Fruit fly (Drosophila melanogaster) whole organism, wandering third instar larva: ENCODE results near the gene yellow-f2.

ENCODE experiments used
- Abd-B ChIP-seq: fragments of >200 bp; optimal IDR thresholded peaks from 2 replicates; lab custom pipeline; 2017; ENCODE audit warnings: missing biosample characterization, missing genetic modification characterization
- CG32264 ChIP-seq: fragments of 200-800 bp; sonication (Bioruptor generic); optimal IDR thresholded peaks from 2 replicates; lab custom pipeline; 2016; ENCODE audit warnings: missing biosample characterization, missing genetic modification characterization
- CG9705 ChIP-seq: fragments of 200-800 bp; sonication (Bioruptor generic); optimal IDR thresholded peaks from 2 replicates; lab custom pipeline; 2018; ENCODE audit warnings: missing biosample characterization, mild to moderate bottlenecking, missing genetic modification characterization
- CrebA ChIP-seq: fragments of 200-800 bp; sonication (Bioruptor generic); optimal IDR thresholded peaks from 2 replicates; lab custom pipeline; 2016; ENCODE audit warnings: missing biosample characterization, mild to moderate bottlenecking, missing genetic modification characterization, borderline replicate concordance
- Dfd ChIP-seq: fragments of >200 bp; optimal IDR thresholded peaks from 2 replicates; lab custom pipeline; 2017; ENCODE audit warnings: missing biosample characterization, missing genetic modification characterization
- Dif ChIP-seq: fragments of 200-275, 200-300 bp; sonication (Bioruptor generic); optimal IDR thresholded peaks from 2 replicates; lab custom pipeline; 2018; ENCODE audit warnings: missing biosample characterization, missing genetic modification characterization; ENCODE audit not compliant: partially characterized antibody
- GATAd ChIP-seq: sonication (Bioruptor generic); optimal IDR thresholded peaks from 2 replicates; lab custom pipeline; 2016; ENCODE audit warnings: missing biosample characterization, missing genetic modification characterization
- HLH106 ChIP-seq: fragments of 200-800 bp; optimal IDR thresholded peaks from 3 replicates; lab custom pipeline; 2019; ENCODE audit warnings: missing biosample characterization, mild to moderate bottlenecking, missing genetic modification characterization, moderate library complexity
- Hnf4 ChIP-seq: fragments of 200-800 bp; sonication (Bioruptor generic); optimal IDR thresholded peaks from 2 replicates; lab custom pipeline; 2016; ENCODE audit warnings: missing biosample characterization, mild to moderate bottlenecking, missing genetic modification characterization
- Hr78 ChIP-seq: fragments of >200 bp; optimal IDR thresholded peaks from 2 replicates; lab custom pipeline; 2017; ENCODE audit warnings: missing biosample characterization, missing genetic modification characterization
- Hr83 ChIP-seq: fragments of 200-300 bp; sonication (Bioruptor generic); optimal IDR thresholded peaks from 2 replicates; lab custom pipeline; 2016; ENCODE audit warnings: missing biosample characterization, mild to moderate bottlenecking, missing genetic modification characterization, moderate library complexity; ENCODE audit not compliant: poor library complexity, severe bottlenecking
- Jra ChIP-seq: sonication (Bioruptor generic); optimal IDR thresholded peaks from 2 replicates; lab custom pipeline; 2016; ENCODE audit warnings: missing biosample characterization, missing genetic modification characterization
- Mio ChIP-seq: sonication (Bioruptor generic); optimal IDR thresholded peaks from 2 replicates; lab custom pipeline; 2016; ENCODE audit warnings: missing biosample characterization, missing genetic modification characterization
- Myc ChIP-seq: fragments of >200 bp; optimal IDR thresholded peaks from 2 replicates; lab custom pipeline; 2017
- N ChIP-seq: fragments of >200 bp; optimal IDR thresholded peaks from 2 replicates; lab custom pipeline; 2018; ENCODE audit warnings: missing biosample characterization, missing external identifiers, missing genetic modification characterization
- OdsH ChIP-seq: fragments of 200-800 bp; sonication (Bioruptor generic); optimal IDR thresholded peaks from 2 replicates; lab custom pipeline; 2016; ENCODE audit warnings: missing biosample characterization, mild to moderate bottlenecking, missing genetic modification characterization
- Rel ChIP-seq, 2 experiments: fragments of 200-800 bp; sonication (Bioruptor generic) in 1 of 2; optimal IDR thresholded peaks; 2 replicates in 1 of 2; 3 replicates in 1 of 2; lab custom pipeline; 2016 to 2019; ENCODE audit warnings: mild to moderate bottlenecking in 2 of 2, missing biosample characterization in 2 of 2, missing genetic modification characterization in 2 of 2, moderate library complexity in 1 of 2
- Sp1 ChIP-seq: fragments of 200-800 bp; sonication (Bioruptor generic); optimal IDR thresholded peaks from 3 replicates; lab custom pipeline; 2019; ENCODE audit warnings: missing biosample characterization, mild to moderate bottlenecking, missing genetic modification characterization, moderate library complexity
- Vsx2 ChIP-seq: fragments of 200-300, 225-300 bp; sonication (Bioruptor generic); optimal IDR thresholded peaks from 2 replicates; lab custom pipeline; 2018; ENCODE audit warnings: missing biosample characterization, missing genetic modification characterization; ENCODE audit not compliant: partially characterized antibody
- br ChIP-seq: fragments of 200-800 bp; sonication (Bioruptor generic); optimal IDR thresholded peaks from 2 replicates; lab custom pipeline; 2016; ENCODE audit warnings: missing biosample characterization, missing genetic modification characterization
- brk ChIP-seq: fragments of 200-800 bp; sonication (Bioruptor generic); optimal IDR thresholded peaks from 2 replicates; lab custom pipeline; 2016; ENCODE audit warnings: missing biosample characterization, mild to moderate bottlenecking, missing genetic modification characterization
- dl ChIP-seq, 2 experiments: fragments of 175-275, 200-275 bp in 1 of 2; fragments of 200-275 bp in 1 of 2; sonication (Bioruptor generic); optimal IDR thresholded peaks; lab custom pipeline; 2018; ENCODE audit warnings: mild to moderate bottlenecking in 2 of 2, missing biosample characterization in 2 of 2, missing genetic modification characterization in 2 of 2, moderate library complexity in 2 of 2; ENCODE audit not compliant: partially characterized antibody in 2 of 2, insufficient read depth in 1 of 2
- dmrt93B ChIP-seq: fragments of 200-800 bp; sonication (Bioruptor generic); optimal IDR thresholded peaks from 2 replicates; lab custom pipeline; 2018; ENCODE audit warnings: missing biosample characterization, mild to moderate bottlenecking, missing genetic modification characterization
- dsf ChIP-seq: sonication (Bioruptor generic); optimal IDR thresholded peaks from 2 replicates; lab custom pipeline; 2016; ENCODE audit warnings: missing biosample characterization, missing genetic modification characterization, borderline replicate concordance
- ey ChIP-seq: fragments of 200-800 bp; sonication (Bioruptor generic); optimal IDR thresholded peaks from 2 replicates; lab custom pipeline; 2016; ENCODE audit warnings: missing biosample characterization, missing genetic modification characterization
- foxo ChIP-seq, 2 experiments: fragments of 200-800 bp; sonication (Bioruptor generic); optimal IDR thresholded peaks; 2 replicates in 1 of 2; 3 replicates in 1 of 2; lab custom pipeline; 2016 to 2017; ENCODE audit warnings: missing biosample characterization in 2 of 2, missing genetic modification characterization in 2 of 2
- fru ChIP-seq: fragments of 200-800 bp; sonication (Bioruptor generic); optimal IDR thresholded peaks from 3 replicates; lab custom pipeline; 2016; ENCODE audit warnings: missing biosample characterization, mild to moderate bottlenecking, missing genetic modification characterization
- h ChIP-seq: fragments of 200-800 bp; sonication (Bioruptor generic); optimal IDR thresholded peaks from 3 replicates; lab custom pipeline; 2016; ENCODE audit warnings: missing biosample characterization, mild to moderate bottlenecking, missing genetic modification characterization
- jim ChIP-seq: fragments of 175-275, 200-325 bp; sonication (Bioruptor generic); optimal IDR thresholded peaks from 2 replicates; lab custom pipeline; 2016; ENCODE audit warnings: missing biosample characterization, mild to moderate bottlenecking, missing genetic modification characterization
- lola ChIP-seq: fragments of >200 bp; optimal IDR thresholded peaks from 2 replicates; lab custom pipeline; 2017; ENCODE audit warnings: missing biosample characterization, missing genetic modification characterization
- pan ChIP-seq: fragments of >200 bp; optimal IDR thresholded peaks from 2 replicates; lab custom pipeline; 2017
- psq ChIP-seq: fragments of 200-800 bp; sonication (Bioruptor generic); optimal IDR thresholded peaks from 3 replicates; lab custom pipeline; 2017; ENCODE audit warnings: missing biosample characterization, mild to moderate bottlenecking, missing genetic modification characterization, moderate library complexity
- rgr ChIP-seq: fragments of 200-800 bp; sonication (Bioruptor generic); optimal IDR thresholded peaks from 3 replicates; lab custom pipeline; 2016; ENCODE audit warnings: missing biosample characterization, mild to moderate bottlenecking, missing genetic modification characterization
- sage ChIP-seq: fragments of 200-800 bp; sonication (Bioruptor generic); optimal IDR thresholded peaks from 2 replicates; lab custom pipeline; 2016; ENCODE audit warnings: missing biosample characterization, mild to moderate bottlenecking, missing genetic modification characterization
- sv ChIP-seq: fragments of 200-800 bp; sonication (Bioruptor generic); optimal IDR thresholded peaks from 3 replicates; lab custom pipeline; 2016; ENCODE audit warnings: missing biosample characterization, missing genetic modification characterization
- tai ChIP-seq: sonication (Bioruptor generic); optimal IDR thresholded peaks from 2 replicates; lab custom pipeline; 2016; ENCODE audit warnings: missing biosample characterization, missing genetic modification characterization
- usp ChIP-seq: fragments of >200 bp; optimal IDR thresholded peaks from 2 replicates; lab custom pipeline; 2017; ENCODE audit warnings: missing biosample characterization, missing genetic modification characterization
- woc ChIP-seq: sonication (Bioruptor generic); optimal IDR thresholded peaks from 2 replicates; lab custom pipeline; 2016; ENCODE audit warnings: missing biosample characterization, mild to moderate bottlenecking, missing genetic modification characterization

The yellow-f2 gene

dm6 chr3R:12980628-12981219 is 14.2 kb downstream of the yellow-f2 start, which contains the start of gene Paip2:
Paip2 (plus strand) TSS chr3R:12980792.
- TF ChIP-seq N (no peak), Vsx2 (no peak), Sp1 (GFP tag; lab: Kevin White, UChicago) (peak; percentile 0), Abd-B (GFP tag; lab: Kevin White, UChicago) (no peak), rgr (peak; percentile 14), CrebA (GFP tag; lab: Kevin White, UChicago) (no peak), woc (no peak), Hr83 (GFP tag; lab: Kevin White, UChicago) (no peak), h (GFP tag; lab: Kevin White, UChicago) (peak; percentile 26), Rel (GFP tag; optimal IDR thresholded peaks at IDR 0.05; lab: Kevin White, UChicago) (no peak), Rel (tag; optimal IDR thresholded peaks at IDR 0.05; lab: Kevin White, UChicago) (peak; percentile 46), Hnf4 (peak; percentile 32), dl (GFP tag; optimal IDR thresholded peaks at IDR 0.05; lab: Kevin White, UChicago; ENCODE audit: insufficient read depth in 1 of 2, partially characterized antibody in 2 of 2) (no peak), Jra (GFP tag; lab: Kevin White, UChicago) (peak; percentile 19), dmrt93B (GFP tag; lab: Kevin White, UChicago) (no peak), ey (no peak), Mio (GFP tag; lab: Kevin White, UChicago) (no peak), foxo (GFP tag; optimal IDR thresholded peaks at IDR 0.05; lab: Kevin White, UChicago) (no peak), fru (GFP tag; lab: Kevin White, UChicago) (no peak), brk (GFP tag; lab: Kevin White, UChicago) (peak; percentile 51), Myc (peak; percentile 26), pan (lab: Kevin White, UChicago) (no peak), tai (GFP tag; lab: Kevin White, UChicago) (peak; percentile 24), HLH106 (tag; lab: Kevin White, UChicago) (no peak), CG32264 (GFP tag; lab: Kevin White, UChicago) (no peak), Dfd (GFP tag; lab: Kevin White, UChicago) (no peak), sage (GFP tag; lab: Kevin White, UChicago) (no peak), sv (GFP tag; lab: Kevin White, UChicago) (no peak), Hr78 (no peak), dsf (no peak), Dif (GFP tag; lab: Kevin White, UChicago) (no peak), usp (GFP tag; lab: Kevin White, UChicago) (no peak), GATAd (GFP tag; lab: Kevin White, UChicago) (no peak), jim (GFP tag; lab: Kevin White, UChicago) (no peak), br (GFP tag; lab: Kevin White, UChicago) (no peak), CG9705 (GFP tag; lab: Kevin White, UChicago) (no peak), OdsH (no peak), lola (GFP tag; lab: Kevin White, UChicago) (no peak), psq (GFP tag; lab: Kevin White, UChicago) (peak; percentile 20)

- TF ChIP-seq Myc (no peak), br (GFP tag; lab: Kevin White, UChicago) (no peak), Hnf4 (no peak)
These were observed 17.4 kb downstream of the yellow-f2 start, which contains the start of the genes CG7381 and CG7091 for dm6 chr3R:12977371-12978050. CG7381 (minus strand) TSS chr3R:12977471. CG7091 (plus strand) TSS chr3R:12978000.
